Worm (Caenorhabditis elegans): ENCODE data around the gene klp-12.

klp-12 gene

ce11 chrIV:11307770-11308169 is 51.9 kb downstream of the klp-12 start:
- no peak for TF ChIP-seq W03F9.2 (tag; optimal IDR thresholded peaks at IDR 0.05)
- TF ChIP-seq dao-5 (tag; optimal IDR thresholded peaks at IDR 0.05) = no peak
- no peak for TF ChIP-seq him-1 (tag; optimal IDR thresholded peaks at IDR 0.05)

ce11 chrIV:11306548-11306947 is 53.1 kb downstream of the klp-12 start, which contains the start of gene B0035.13:
Gene B0035.13, minus strand, starts transcription at chrIV:11306720.
- TF ChIP-seq him-1 (tag; optimal IDR thresholded peaks at IDR 0.05) (no peak), W03F9.2 (tag; optimal IDR thresholded peaks at IDR 0.05) (no peak), dao-5 (tag; optimal IDR thresholded peaks at IDR 0.05) (no peak)

ce11 chrIV:11304970-11305369 is 54.7 kb downstream of the klp-12 start:
- no peak for TF ChIP-seq him-1 (tag; optimal IDR thresholded peaks at IDR 0.05)

DNA sequence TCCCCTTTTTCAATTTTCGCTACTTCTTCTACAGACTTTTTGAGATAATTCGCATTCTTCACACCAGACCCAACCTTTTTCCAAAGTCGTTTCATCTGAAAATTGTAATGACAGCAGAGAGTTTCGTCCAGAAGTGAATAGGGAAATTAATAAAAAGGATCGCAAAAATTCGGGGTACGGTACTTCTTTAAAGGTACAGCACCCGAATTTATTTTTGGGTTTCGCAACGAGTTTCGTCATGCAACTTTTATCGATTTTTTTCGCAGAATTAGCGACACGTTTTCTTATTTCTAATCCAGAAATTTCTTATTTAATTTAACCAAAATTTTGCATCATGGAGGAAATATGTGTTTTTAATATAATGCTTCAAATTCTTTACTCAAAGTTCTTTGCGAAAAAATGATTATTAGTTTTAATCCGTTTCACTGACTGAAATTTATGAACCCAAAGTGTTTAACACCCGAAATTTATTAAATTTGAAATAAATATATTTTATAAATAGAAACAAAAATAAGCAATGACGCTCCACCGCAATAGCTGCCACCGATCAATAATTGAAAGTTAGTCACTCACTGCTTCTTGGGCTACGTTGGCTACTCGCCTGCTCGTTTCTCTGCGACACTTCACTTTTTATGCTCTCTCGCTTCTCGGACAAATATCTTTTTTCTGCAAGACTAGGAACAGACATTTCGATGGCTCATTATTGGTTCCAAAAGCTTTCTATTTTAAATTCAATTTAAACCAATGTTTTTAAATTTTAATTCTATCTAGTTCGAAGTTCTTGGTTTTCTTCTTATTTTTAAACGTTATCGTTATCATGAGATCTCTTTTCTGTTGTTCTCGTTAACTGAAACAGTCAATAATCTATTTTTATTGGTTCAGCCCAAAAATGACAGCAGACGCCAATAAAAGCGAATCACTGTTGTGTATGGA is 61.2 kb downstream of the klp-12 start, which contains the start of the genes B0035.15 and dnj-1:
Gene B0035.15, minus strand, starts transcription at position 99 of the 933 bp plus-strand sequence.
Gene dnj-1, plus strand, starts transcription at position 883 of the 933 bp plus-strand sequence.
- TF ChIP-seq dao-5 (tag; optimal IDR thresholded peaks at IDR 0.05) (no peak), W03F9.2 (tag; optimal IDR thresholded peaks at IDR 0.05) (no peak), him-1 (tag; optimal IDR thresholded peaks at IDR 0.05) (no peak)

- no peak for TF ChIP-seq dao-5 (tag; optimal IDR thresholded peaks at IDR 0.05)
- TF ChIP-seq him-1 (tag; optimal IDR thresholded peaks at IDR 0.05) = no peak
- TF ChIP-seq W03F9.2 (tag; optimal IDR thresholded peaks at IDR 0.05) = no peak
Observed at ce11 chrIV:11296787-11297186, 62.9 kb downstream of the klp-12 start, which contains the start of gene mttu-1. Gene mttu-1, minus strand, starts transcription at chrIV:11296887.
